Worm (Caenorhabditis elegans) whole organism, L1 larva: ENCODE data around the gene mog-5.
A peak's percentile ranks its signal among the peaks of the same experiment; 100 is the strongest.

Experiments
- C34B4.2 ChIP-seq: sonication (generic microtip); optimal IDR thresholded peaks from 2 replicates; lab custom pipeline; 2017; ENCODE audit warnings: mild to moderate bottlenecking, missing genetic modification characterization, missing compliant biosample characterization
- F16B12.6 ChIP-seq: fragments of 150-350 bp; optimal IDR thresholded peaks from 2 replicates; lab custom pipeline; 2014; ENCODE audit warnings: missing biosample characterization, missing genetic modification characterization
- alr-1 ChIP-seq: fragments of 200-800 bp; sonication (Bioruptor generic); optimal IDR thresholded peaks from 2 replicates; lab custom pipeline; 2018; ENCODE audit warnings: borderline replicate concordance, mild to moderate bottlenecking, missing genetic modification characterization, missing compliant biosample characterization
- aly-2 ChIP-seq: fragments of 150-350 bp; optimal IDR thresholded peaks from 2 replicates; lab custom pipeline; 2014; ENCODE audit warnings: missing biosample characterization, missing genetic modification characterization
- ceh-82 ChIP-seq, 3 experiments: fragments of 150-350 bp in 1 of 3; sonication (generic microtip) in 2 of 3; optimal IDR thresholded peaks; 2 replicates each; lab custom pipeline; 2014 to 2017; ENCODE audit warnings: missing biosample characterization in 3 of 3, missing genetic modification characterization in 3 of 3
- ceh-90 ChIP-seq: sonication (generic microtip); optimal IDR thresholded peaks from 2 replicates; lab custom pipeline; 2016; ENCODE audit warnings: missing genetic modification characterization, missing compliant biosample characterization
- ces-1 ChIP-seq: fragments of 150-350 bp; optimal IDR thresholded peaks from 2 replicates; lab custom pipeline; 2014; ENCODE audit warnings: missing biosample characterization, missing genetic modification reagents, missing genetic modification characterization
- dpl-1 ChIP-seq, 3 experiments: fragments of 150-350 bp in 2 of 3; sonication (generic microtip) in 1 of 3; optimal IDR thresholded peaks; 2 replicates each; lab custom pipeline; 2014 to 2017; ENCODE audit warnings: missing biosample characterization in 3 of 3, missing genetic modification characterization in 3 of 3, missing genetic modification reagents in 3 of 3
- efl-1 ChIP-seq, 4 experiments: fragments of 150-350 bp; optimal IDR thresholded peaks in 3 of 4; peaks in 1 of 4; 1 replicate in 1 of 4; 2 replicates in 3 of 4; lab custom pipeline; 2014; ENCODE audit warnings: missing biosample characterization in 2 of 4, missing genetic modification characterization in 2 of 4, missing genetic modification reagents in 2 of 4
- egl-13 ChIP-seq: sonication (generic microtip); optimal IDR thresholded peaks from 2 replicates; lab custom pipeline; 2016; ENCODE audit warnings: missing genotype, missing genetic modification reagents, missing genetic modification characterization, missing compliant biosample characterization
- egl-27 ChIP-seq, 2 experiments: fragments of 150-350 bp in 1 of 2; sonication (generic microtip); optimal IDR thresholded peaks; 3 replicates each; lab custom pipeline; 2017 to 2018; ENCODE audit warnings: missing biosample characterization in 2 of 2, missing genetic modification characterization in 2 of 2, missing genetic modification reagents in 2 of 2
- elt-2 ChIP-seq: sonication (generic microtip); optimal IDR thresholded peaks from 2 replicates; lab custom pipeline; 2016; ENCODE audit warnings: missing genetic modification characterization, mild to moderate bottlenecking, inconsistent platforms, missing compliant biosample characterization, missing genetic modification reagents
- ets-5 ChIP-seq: fragments of 200-800 bp; sonication (Bioruptor generic); IDR thresholded peaks from 2 replicates; pipeline ENCODE4 v1.3.6; 2022; ENCODE audit warnings: missing genetic modification characterization, missing compliant biosample characterization
- fkh-8 ChIP-seq: sonication (generic microtip); optimal IDR thresholded peaks from 2 replicates; lab custom pipeline; 2016; ENCODE audit warnings: mild to moderate bottlenecking, missing genetic modification characterization, missing compliant biosample characterization
- grh-1 ChIP-seq: fragments of 200-800 bp; sonication (Bioruptor generic); IDR thresholded peaks from 2 replicates; pipeline ENCODE4 v1.3.6; 2022; ENCODE audit warnings: missing genetic modification reagents, missing genetic modification characterization, missing compliant biosample characterization
- hlh-17 ChIP-seq: fragments of 200-800 bp; sonication (Bioruptor generic); optimal IDR thresholded peaks from 2 replicates; lab custom pipeline; 2018; ENCODE audit warnings: missing genetic modification characterization, mild to moderate bottlenecking, missing compliant biosample characterization, moderate library complexity, borderline replicate concordance
- hpl-2 ChIP-seq: fragments of 150-350 bp; optimal IDR thresholded peaks from 2 replicates; lab custom pipeline; 2014; ENCODE audit warnings: missing biosample characterization, missing genetic modification reagents, missing genetic modification characterization
- isw-1 ChIP-seq: fragments of 200-800 bp; sonication (Bioruptor generic); IDR thresholded peaks from 2 replicates; pipeline ENCODE4 v1.3.6; 2022; ENCODE audit warnings: missing genetic modification characterization, missing compliant biosample characterization
- lin-13 ChIP-seq: fragments of 150-350 bp; optimal IDR thresholded peaks from 2 replicates; lab custom pipeline; 2014; ENCODE audit warnings: missing biosample characterization, missing genetic modification reagents, missing genetic modification characterization
- lin-15B ChIP-seq: fragments of 150-350 bp; sonication (generic microtip); optimal IDR thresholded peaks from 3 replicates; lab custom pipeline; 2014; ENCODE audit warnings: missing biosample characterization, missing genetic modification characterization
- lin-35 ChIP-seq, 2 experiments: fragments of 150-350 bp; optimal IDR thresholded peaks; 2 replicates each; lab custom pipeline; 2014; ENCODE audit warnings: missing biosample characterization in 2 of 2, missing genetic modification characterization in 2 of 2, missing genetic modification reagents in 2 of 2
- lin-39 ChIP-seq: fragments of 150-350 bp; optimal IDR thresholded peaks from 2 replicates; lab custom pipeline; 2014; ENCODE audit warnings: missing biosample characterization, missing genetic modification reagents, missing genetic modification characterization
- mab-9 ChIP-seq: fragments of 200-800 bp; sonication (Bioruptor generic); IDR thresholded peaks from 2 replicates; pipeline ENCODE4 v1.3.6; 2022; ENCODE audit warnings: missing genetic modification reagents, missing genetic modification characterization, missing compliant biosample characterization
- mef-2 ChIP-seq: fragments of 150-350 bp; optimal IDR thresholded peaks from 2 replicates; lab custom pipeline; 2014; ENCODE audit warnings: missing biosample characterization, missing genetic modification characterization
- mep-1 ChIP-seq: fragments of 150-350 bp; optimal IDR thresholded peaks from 2 replicates; lab custom pipeline; 2014; ENCODE audit warnings: missing biosample characterization, missing genetic modification characterization
- nhr-12 ChIP-seq: sonication (generic microtip); optimal IDR thresholded peaks from 2 replicates; lab custom pipeline; 2017; ENCODE audit warnings: missing biosample characterization, missing genetic modification characterization
- nhr-19 ChIP-seq: fragments of 200-800 bp; sonication (Bioruptor generic); conservative IDR thresholded peaks from 2 replicates; pipeline ENCODE4 v1.3.6; 2022; ENCODE audit warnings: missing genetic modification characterization, missing compliant biosample characterization
- nhr-20 ChIP-seq: sonication (generic microtip); optimal IDR thresholded peaks from 2 replicates; lab custom pipeline; 2016; ENCODE audit warnings: mild to moderate bottlenecking, missing genetic modification characterization, missing compliant biosample characterization
- nhr-28 ChIP-seq: fragments of 150-350 bp; optimal IDR thresholded peaks from 2 replicates; lab custom pipeline; 2014; ENCODE audit warnings: missing biosample characterization, missing genetic modification characterization
- nhr-47 ChIP-seq: sonication (generic microtip); optimal IDR thresholded peaks from 2 replicates; lab custom pipeline; 2016; ENCODE audit warnings: mild to moderate bottlenecking, missing genetic modification characterization, moderate library complexity, missing compliant biosample characterization
- nhr-71 ChIP-seq: sonication (generic microtip); optimal IDR thresholded peaks from 2 replicates; lab custom pipeline; 2016; ENCODE audit warnings: mild to moderate bottlenecking, missing genetic modification characterization, moderate library complexity, missing compliant biosample characterization
- nhr-76 ChIP-seq: sonication (generic microtip); optimal IDR thresholded peaks from 2 replicates; lab custom pipeline; 2017; ENCODE audit warnings: missing biosample characterization, missing genetic modification characterization
- nhr-85 ChIP-seq: sonication (generic microtip); peaks from one replicate; lab custom pipeline; 2016; ENCODE audit warnings: missing genetic modification characterization, inconsistent platforms, missing compliant biosample characterization
- nhr-90 ChIP-seq: sonication (generic microtip); optimal IDR thresholded peaks from 2 replicates; lab custom pipeline; 2016; ENCODE audit warnings: mild to moderate bottlenecking, missing genetic modification characterization, missing compliant biosample characterization; ENCODE audit not compliant: poor library complexity
- pag-3 ChIP-seq: sonication (generic microtip); optimal IDR thresholded peaks from 2 replicates; lab custom pipeline; 2017; ENCODE audit warnings: missing genetic modification characterization, mild to moderate bottlenecking, missing compliant biosample characterization, antibody characterized with exemption, borderline replicate concordance; ENCODE audit not compliant: insufficient read depth
- pax-3 ChIP-seq: fragments of 200-800 bp; sonication (Bioruptor generic); optimal IDR thresholded peaks from 2 replicates; lab custom pipeline; 2018; ENCODE audit warnings: mild to moderate bottlenecking, missing genetic modification characterization, moderate library complexity, missing compliant biosample characterization
- tbx-2 ChIP-seq: sonication (generic microtip); optimal IDR thresholded peaks from 2 replicates; lab custom pipeline; 2016; ENCODE audit warnings: missing genetic modification characterization, missing compliant biosample characterization
- unc-130 ChIP-seq: fragments of 150-350 bp; optimal IDR thresholded peaks from 2 replicates; lab custom pipeline; 2017; ENCODE audit warnings: missing biosample characterization, missing genetic modification characterization, inconsistent platforms
- unc-30 ChIP-seq: sonication (generic microtip); optimal IDR thresholded peaks from 2 replicates; lab custom pipeline; 2017; ENCODE audit warnings: missing biosample characterization, missing genetic modification characterization
- unc-62 ChIP-seq: fragments of 150-350 bp; optimal IDR thresholded peaks from 2 replicates; lab custom pipeline; 2014; ENCODE audit warnings: missing biosample characterization, missing genetic modification reagents, missing genetic modification characterization
- unc-98 ChIP-seq: fragments of 200-800 bp; sonication (Bioruptor generic); IDR thresholded peaks from 2 replicates; pipeline ENCODE4 v1.3.6; 2022; ENCODE audit warnings: missing genetic modification characterization, missing compliant biosample characterization
- zag-1 ChIP-seq: fragments of 150-350 bp; optimal IDR thresholded peaks from 2 replicates; lab custom pipeline; 2014; ENCODE audit warnings: missing biosample characterization, missing genetic modification characterization
- zip-4 ChIP-seq: fragments of 200-800 bp; sonication (Bioruptor generic); optimal IDR thresholded peaks from 2 replicates; lab custom pipeline; 2018; ENCODE audit warnings: mild to moderate bottlenecking, missing genetic modification characterization, moderate library complexity, missing compliant biosample characterization
- ztf-11 ChIP-seq, 2 experiments: sonication (generic microtip); optimal IDR thresholded peaks; 2 replicates each; lab custom pipeline; 2016 to 2017; ENCODE audit warnings: missing genetic modification characterization in 2 of 2, missing biosample characterization in 1 of 2, missing compliant biosample characterization in 1 of 2
- ztf-4 ChIP-seq: fragments of 150-350 bp; optimal IDR thresholded peaks from 2 replicates; lab custom pipeline; 2014; ENCODE audit warnings: missing biosample characterization, missing genetic modification characterization

Gene mog-5

ce11 chrII:5373275-5374047, 25.9 kb upstream of the mog-5 start, which contains the start of the genes agt-2 and F09E5.3 (continued):
- TF ChIP-seq grh-1 (GFP tag; lab: Robert Waterston, UW) (peak; percentile 87), mep-1 (tag; lab: Kevin White, UChicago) (peak; percentile 98), aly-2 (tag; lab: Kevin White, UChicago) (peak; percentile 92), hpl-2 (GFP tag; lab: Kevin White, UChicago) (peak; percentile 63), ces-1 (GFP tag; lab: Kevin White, UChicago) (no peak), egl-13 (tag; lab: Kevin White, UChicago) (peak; percentile 84), pax-3 (tag; lab: Kevin White, UChicago) (peak; percentile 83), nhr-20 (tag; lab: Kevin White, UChicago) (peak; percentile 95), unc-62 (no peak), unc-30 (no peak), nhr-19 (GFP tag; lab: Robert Waterston, UW) (peak; percentile 93), hlh-17 (no peak), unc-98 (no peak), nhr-71 (tag; lab: Kevin White, UChicago) (peak; percentile 97), C34B4.2 (tag; lab: Kevin White, UChicago) (no peak), ceh-82 (tag; optimal IDR thresholded peaks at IDR 0.05; lab: Kevin White, UChicago) (peak; percentile 92 to 95 (median 93)), lin-15B (tag; lab: Kevin White, UChicago) (peak; percentile 82), pag-3 (tag; lab: Kevin White, UChicago) (no peak), ztf-4 (tag; lab: Kevin White, UChicago) (peak; percentile 91), ets-5 (GFP tag; lab: Robert Waterston, UW) (no peak), nhr-28 (tag; lab: Kevin White, UChicago) (no peak), dpl-1 (GFP tag; optimal IDR thresholded peaks at IDR 0.05; lab: Kevin White, UChicago) (peak; percentile 88 to 91 (median 90)), efl-1 (optimal IDR thresholded peaks at IDR 0.05; lab: Kevin White, UChicago) (peak; percentile 91 to 94), efl-1 (GFP tag; optimal IDR thresholded peaks at IDR 0.05 in 1 of 2; lab: Kevin White, UChicago) (peak; percentile 88 to 99), elt-2 (tag; lab: Kevin White, UChicago) (peak; percentile 82), F16B12.6 (tag; lab: Kevin White, UChicago) (peak; percentile 76), nhr-76 (tag; lab: Kevin White, UChicago) (no peak), zag-1 (tag; lab: Kevin White, UChicago) (peak; percentile 26), lin-39 (tag; lab: Kevin White, UChicago) (peak; percentile 94), ceh-90 (tag; lab: Kevin White, UChicago) (peak; percentile 37), egl-27 (tag; optimal IDR thresholded peaks at IDR 0.05; lab: Kevin White, UChicago) (peak; percentile 1 to 14), lin-13 (GFP tag; lab: Kevin White, UChicago) (peak; percentile 88), nhr-85 (tag; lab: Kevin White, UChicago) (peak; percentile 93), fkh-8 (tag; lab: Kevin White, UChicago) (peak; percentile 92), lin-35 (GFP tag; optimal IDR thresholded peaks at IDR 0.05; lab: Kevin White, UChicago) (peak; percentile 93), ztf-11 (tag; optimal IDR thresholded peaks at IDR 0.05; lab: Kevin White, UChicago) (peak in 1 of 2 experiments; percentile 81), nhr-47 (tag; lab: Kevin White, UChicago) (peak; percentile 96), mef-2 (tag; lab: Kevin White, UChicago) (peak; percentile 28), unc-130 (tag; lab: Kevin White, UChicago) (peak; percentile 95), alr-1 (no peak), isw-1 (GFP tag; lab: Robert Waterston, UW) (peak; percentile 86), zip-4 (peak; percentile 81), mab-9 (GFP tag; lab: Robert Waterston, UW) (peak; percentile 88), tbx-2 (tag; lab: Kevin White, UChicago) (peak; percentile 94), nhr-12 (tag; lab: Kevin White, UChicago) (no peak), nhr-90 (tag; lab: Kevin White, UChicago) (peak; percentile 91)
